Worm (Caenorhabditis elegans): ENCODE data around the gene B0554.7.

B0554.7 gene

DNA sequence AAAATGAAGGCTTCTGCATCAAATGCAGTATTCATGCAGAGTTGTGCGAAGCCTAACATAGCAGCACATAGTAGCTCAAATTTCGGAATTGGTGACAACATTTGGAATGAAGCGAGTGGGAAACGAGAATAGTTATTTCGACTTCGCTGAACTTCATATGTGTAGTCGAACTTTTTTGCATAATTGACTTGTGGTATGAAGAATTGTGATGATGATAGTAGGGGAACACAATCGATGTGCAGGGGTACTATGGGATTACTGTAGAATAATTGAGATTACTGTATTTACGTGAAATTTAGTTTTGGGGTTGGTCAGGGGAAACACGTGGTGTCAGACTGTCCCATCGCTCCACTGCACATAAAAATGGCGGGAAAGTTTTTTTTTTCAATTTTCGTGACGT is at the start of gene B0554.7:
Gene B0554.7, minus strand, starts transcription at position 101 of the 400 bp plus-strand sequence.
- TF ChIP-seq unc-62 (GFP tag; optimal IDR thresholded peaks at IDR 0.05), result no peak

DNA sequence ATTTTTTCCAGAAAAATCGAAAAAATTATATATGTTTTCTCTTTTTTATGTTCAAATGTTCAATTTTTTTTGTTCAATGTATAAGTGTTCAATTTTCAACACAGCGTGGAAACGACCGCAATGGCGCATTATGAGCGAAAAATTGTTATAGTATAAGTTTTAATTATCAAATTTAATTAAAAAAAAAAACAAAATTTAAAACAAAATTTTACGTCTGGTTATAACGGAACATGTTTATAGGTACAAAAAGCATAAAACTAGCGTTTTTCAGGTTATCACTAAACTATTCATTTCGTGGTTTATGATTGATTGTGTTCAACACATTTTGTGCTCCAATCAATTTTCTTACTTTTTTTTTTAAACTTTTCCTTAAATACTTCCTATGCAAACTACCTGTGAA is 48.5 kb upstream of the B0554.7 start, which contains the start of gene nhr-106:
Gene nhr-106, plus strand, starts transcription at position 301 of the 400 bp plus-strand sequence.
- TF ChIP-seq unc-62 (GFP tag; optimal IDR thresholded peaks at IDR 0.05), result no peak

- TF ChIP-seq unc-62 (GFP tag; optimal IDR thresholded peaks at IDR 0.05), result no peak
These were observed 47.2 kb upstream of the B0554.7 start for ce11 chrV:487980-488379.

DNA sequence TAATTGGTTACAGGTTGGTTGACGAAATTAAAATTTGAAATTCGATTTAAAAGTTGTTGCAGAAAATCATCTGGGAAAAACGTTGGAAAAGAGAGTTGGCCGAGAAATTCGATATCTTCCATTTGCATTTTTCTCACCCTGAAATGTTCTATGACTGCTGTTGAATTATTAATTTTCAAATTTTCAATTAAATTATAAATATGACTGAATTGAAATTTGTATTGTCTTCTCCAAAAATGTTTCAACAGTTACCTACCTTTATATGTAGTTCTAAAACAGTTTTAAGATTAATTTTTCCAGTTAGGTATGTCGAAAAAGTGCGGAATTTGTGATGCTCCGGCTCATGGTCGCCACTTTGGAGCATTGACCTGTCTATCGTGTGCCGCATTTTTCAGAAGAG is 45.9 kb upstream of the B0554.7 start, which contains the start of gene nhr-211:
Gene nhr-211, plus strand, starts transcription at position 301 of the 400 bp plus-strand sequence.
- TF ChIP-seq unc-62 (GFP tag; optimal IDR thresholded peaks at IDR 0.05), result no peak

DNA sequence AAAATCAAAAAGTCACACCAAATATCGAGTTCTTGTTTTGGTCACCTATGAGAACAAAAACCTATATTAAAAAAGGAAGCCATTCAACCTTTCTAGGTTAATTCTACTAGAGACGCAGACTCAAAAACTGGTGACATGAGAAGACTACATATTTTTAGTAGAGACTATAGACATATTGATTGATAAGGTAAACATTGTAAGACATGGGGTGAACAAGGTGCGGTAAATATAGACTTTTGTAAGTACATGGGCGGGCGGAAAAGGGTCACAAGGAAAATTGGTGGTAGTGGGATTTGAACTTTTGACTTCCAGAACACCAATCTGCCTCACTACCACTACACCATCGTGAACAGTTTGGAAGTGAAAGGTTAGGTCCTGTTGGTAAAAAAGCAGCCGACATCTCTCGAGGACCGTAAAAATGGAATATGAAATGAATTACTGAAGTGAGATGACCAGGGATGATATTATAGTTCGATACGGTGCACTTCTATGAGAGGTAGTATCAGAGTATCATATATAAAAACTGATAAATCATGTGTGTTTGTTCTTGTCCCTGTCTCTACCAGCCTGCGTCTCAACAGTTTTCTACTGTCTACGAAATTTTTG is 43.6 kb upstream of the B0554.7 start, which contains the start of gene nhr-212:
Gene nhr-212, plus strand, starts transcription at position 573 of the 606 bp plus-strand sequence.
- TF ChIP-seq unc-62 (GFP tag; optimal IDR thresholded peaks at IDR 0.05), result no peak

- TF ChIP-seq unc-62 (GFP tag; optimal IDR thresholded peaks at IDR 0.05), result no peak
These were observed 42.5 kb upstream of the B0554.7 start, which contains the start of gene nhr-130 for ce11 chrV:483289-483795. nhr-130 (minus strand) TSS chrV:483339.

DNA sequence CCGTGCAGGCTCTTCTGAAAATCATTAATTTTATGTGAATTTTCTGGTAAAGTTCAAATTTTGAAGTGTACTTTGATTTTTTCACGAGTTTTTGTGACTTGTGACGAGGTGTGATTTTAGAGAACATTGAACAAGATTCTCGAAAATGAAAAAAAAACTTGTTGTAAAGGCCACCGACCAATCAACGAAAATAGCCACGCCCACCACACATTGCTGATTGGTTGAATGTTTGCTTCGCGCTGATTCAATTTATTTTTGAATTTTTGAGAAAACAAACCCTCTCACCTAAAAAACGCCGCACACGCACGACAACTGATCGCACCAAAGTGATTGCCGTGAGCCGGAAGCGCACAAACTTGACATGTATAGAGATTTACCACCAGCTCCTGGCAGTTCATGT is 42.0 kb upstream of the B0554.7 start:
- no peak for TF ChIP-seq unc-62 (GFP tag; optimal IDR thresholded peaks at IDR 0.05)

DNA sequence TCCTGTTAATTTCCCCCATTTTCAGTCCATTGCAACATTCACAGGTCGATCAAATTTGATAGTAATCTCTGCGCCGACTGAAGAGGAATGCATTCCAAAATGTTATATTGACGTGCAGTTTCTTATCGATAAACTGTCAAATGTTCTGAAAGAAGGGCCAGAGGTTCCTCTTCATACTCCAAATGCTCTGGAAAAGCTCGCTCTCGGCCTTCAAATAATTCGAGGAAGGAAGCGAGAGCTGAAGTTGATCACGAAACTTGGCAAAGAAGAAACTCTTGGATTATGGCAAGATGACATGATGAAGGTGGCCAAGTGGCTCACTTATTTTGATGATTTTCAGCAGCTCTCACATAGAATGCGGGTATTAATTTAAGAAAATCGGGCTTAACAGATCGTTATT is 38.2 kb upstream of the B0554.7 start:
- no peak for TF ChIP-seq unc-62 (GFP tag; optimal IDR thresholded peaks at IDR 0.05)

ce11 chrV:477664-478212 is 36.9 kb upstream of the B0554.7 start, which contains the start of gene nhr-55:
nhr-55 (plus strand) TSS chrV:478162.
- TF ChIP-seq unc-62 (GFP tag; optimal IDR thresholded peaks at IDR 0.05), result no peak

DNA sequence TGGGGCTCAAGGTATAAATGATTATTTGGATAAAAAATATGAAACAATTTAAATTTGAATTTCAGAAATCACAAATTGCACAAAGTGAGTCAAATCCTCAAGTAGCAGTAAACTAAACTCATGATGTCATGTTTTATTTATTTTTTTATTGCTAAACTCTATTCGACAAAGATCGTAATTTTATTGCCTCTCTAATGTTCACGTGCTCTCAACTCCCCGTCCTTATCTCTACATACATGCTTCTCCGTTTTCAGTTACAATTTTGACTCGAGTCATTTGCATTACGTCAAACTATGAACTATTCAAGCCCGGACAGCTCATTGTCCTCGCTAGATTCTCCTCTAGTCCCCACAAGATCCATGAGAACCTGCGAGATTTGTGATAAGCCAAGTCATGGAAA is 33.7 kb upstream of the B0554.7 start, which contains the start of gene nhr-99:
Gene nhr-99, plus strand, starts transcription at position 263 of the 400 bp plus-strand sequence.
- TF ChIP-seq unc-62 (GFP tag; optimal IDR thresholded peaks at IDR 0.05), result no peak

DNA sequence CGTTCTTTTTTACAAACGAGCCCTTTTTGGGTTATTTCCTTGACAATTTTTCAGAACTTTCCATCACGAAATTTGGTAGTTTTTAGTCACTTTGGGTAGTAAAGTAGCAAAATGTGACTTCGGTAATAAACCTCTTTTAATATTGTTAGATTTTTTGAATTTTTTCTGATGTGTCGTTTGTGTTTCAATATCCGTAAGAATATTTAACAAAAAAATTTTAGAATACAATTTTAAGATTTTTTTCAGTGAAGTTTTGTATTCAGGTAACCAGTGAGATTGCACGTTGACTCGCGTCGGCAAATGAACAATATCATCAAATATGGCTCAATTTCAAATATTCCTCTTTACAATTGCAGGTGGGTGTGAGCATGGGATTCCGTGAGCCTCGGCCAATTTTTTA is 31.8 kb upstream of the B0554.7 start, which contains the start of gene srt-31:
Gene srt-31, plus strand, starts transcription at position 301 of the 400 bp plus-strand sequence.
- TF ChIP-seq unc-62 (GFP tag; optimal IDR thresholded peaks at IDR 0.05), result no peak

DNA sequence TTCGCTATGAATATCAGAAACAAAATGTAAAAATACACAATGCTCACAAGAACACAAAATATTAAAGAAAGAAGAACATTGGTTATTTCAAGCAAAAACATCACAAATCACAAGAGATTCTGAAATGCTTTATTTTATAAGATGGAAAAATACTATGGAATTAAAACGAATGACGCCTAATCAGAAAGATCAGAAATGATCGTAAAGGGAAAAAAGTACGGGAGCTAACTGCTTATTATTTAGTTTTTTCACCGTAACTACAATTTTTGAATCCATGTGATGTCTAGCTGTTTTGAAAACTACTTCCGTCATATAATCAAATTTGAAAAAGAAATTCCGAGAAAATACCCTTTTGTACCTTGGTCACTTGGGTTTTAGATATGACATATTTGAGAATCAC is 27.6 kb upstream of the B0554.7 start, which contains the start of gene srbc-57:
Gene srbc-57, minus strand, starts transcription at position 101 of the 400 bp plus-strand sequence.
- no peak for TF ChIP-seq unc-62 (GFP tag; optimal IDR thresholded peaks at IDR 0.05)

DNA sequence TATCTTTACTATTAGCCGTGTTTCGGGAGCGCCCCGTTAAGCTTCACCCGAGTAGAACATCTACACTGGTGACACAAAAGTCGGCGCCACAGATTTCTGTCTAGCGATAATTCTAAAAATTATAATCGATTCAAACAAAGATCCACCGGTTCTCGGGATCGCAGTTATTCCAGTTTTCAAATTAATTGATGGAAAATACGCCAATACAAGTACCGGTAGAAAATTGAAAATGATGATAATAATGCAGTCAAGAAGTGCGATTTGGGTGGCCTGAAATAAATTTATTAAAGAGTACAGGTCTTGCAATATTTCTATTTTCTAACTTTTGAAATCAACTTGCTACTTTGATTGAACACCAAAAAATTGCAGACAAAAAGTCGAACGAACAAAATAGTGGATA is 26.7 kb upstream of the B0554.7 start:
- TF ChIP-seq unc-62 (GFP tag; optimal IDR thresholded peaks at IDR 0.05), result no peak

- no peak for TF ChIP-seq unc-62 (GFP tag; optimal IDR thresholded peaks at IDR 0.05)
These were observed 24.5 kb upstream of the B0554.7 start for ce11 chrV:465355-465754.

DNA sequence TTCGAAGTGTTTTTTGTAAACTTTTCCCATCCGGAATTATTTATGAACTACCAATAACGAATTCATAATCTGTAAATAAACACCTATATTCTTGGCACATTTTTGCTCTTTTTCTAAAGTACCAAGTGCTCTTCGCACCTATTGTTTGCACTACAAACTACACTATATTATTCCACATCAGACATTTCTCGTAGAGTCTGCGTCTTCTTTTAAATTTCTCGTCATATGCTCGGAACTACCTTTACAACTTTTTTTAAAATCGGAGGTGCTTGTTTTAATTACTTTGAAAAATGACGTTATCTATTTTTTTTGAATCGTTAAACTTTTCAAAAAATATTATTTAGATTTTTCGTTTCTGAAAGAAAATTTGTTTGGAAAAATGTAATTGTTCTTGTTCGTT is 24.0 kb upstream of the B0554.7 start, which contains the start of gene nhr-201:
Gene nhr-201, plus strand, starts transcription at position 29 of the 400 bp plus-strand sequence.
- no peak for TF ChIP-seq unc-62 (GFP tag; optimal IDR thresholded peaks at IDR 0.05)

DNA sequence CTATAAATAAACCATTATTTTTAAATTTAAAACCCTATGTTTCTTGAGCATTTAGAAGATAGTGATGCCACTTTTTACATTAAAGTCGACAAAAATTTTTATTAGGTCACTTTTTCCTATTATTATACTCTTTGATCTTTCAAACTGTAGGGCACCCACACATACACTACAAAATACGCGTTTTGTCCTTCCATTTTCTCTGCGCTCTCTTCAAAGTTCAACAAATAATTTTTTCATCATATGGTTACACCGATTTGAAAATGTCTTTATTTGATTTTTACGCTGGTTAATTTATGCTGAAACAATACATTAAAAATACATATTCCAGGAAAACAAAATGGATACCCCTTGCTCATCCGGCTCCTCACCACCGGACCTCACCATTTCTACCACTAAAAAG is 21.4 kb upstream of the B0554.7 start, which contains the start of gene nhr-202:
Gene nhr-202, plus strand, starts transcription at position 326 of the 400 bp plus-strand sequence.
- no peak for TF ChIP-seq unc-62 (GFP tag; optimal IDR thresholded peaks at IDR 0.05)

ce11 chrV:459464-459863 is 18.6 kb upstream of the B0554.7 start, which contains the start of gene nhr-203:
nhr-203 (plus strand) TSS chrV:459795.
- no peak for TF ChIP-seq unc-62 (GFP tag; optimal IDR thresholded peaks at IDR 0.05)

Data from whole organism, dauer.